Worm (Caenorhabditis elegans) whole organism, late embryonic: ENCODE results near the gene end-1.

ENCODE experiments used
- C08G9.2 ChIP-seq: sonication (generic microtip); optimal IDR thresholded peaks from 2 replicates; lab custom pipeline; 2016; ENCODE audit warnings: mild to moderate bottlenecking, missing genetic modification characterization, moderate library complexity, missing compliant biosample characterization
- K09A11.1 ChIP-seq: sonication (generic microtip); optimal IDR thresholded peaks from 2 replicates; lab custom pipeline; 2017; ENCODE audit warnings: antibody characterized with exemption, mild to moderate bottlenecking, missing genetic modification characterization, missing compliant biosample characterization; ENCODE audit not compliant: insufficient read depth
- ahr-1 ChIP-seq: sonication (generic microtip); optimal IDR thresholded peaks from 2 replicates; lab custom pipeline; 2016; ENCODE audit warnings: missing genetic modification characterization, missing compliant biosample characterization
- ceh-14 ChIP-seq: sonication (generic microtip); optimal IDR thresholded peaks from 2 replicates; lab custom pipeline; 2016; ENCODE audit warnings: missing genotype, missing genetic modification characterization, missing compliant biosample characterization
- ceh-18 ChIP-seq: sonication (generic microtip); optimal IDR thresholded peaks from 2 replicates; lab custom pipeline; 2016; ENCODE audit warnings: missing genetic modification characterization, missing compliant biosample characterization
- ceh-19 ChIP-seq: fragments of 200-800 bp; sonication (Bioruptor generic); optimal IDR thresholded peaks from 2 replicates; lab custom pipeline; 2018; ENCODE audit warnings: mild to moderate bottlenecking, missing genetic modification characterization, missing compliant biosample characterization
- ceh-22 ChIP-seq: sonication (generic microtip); optimal IDR thresholded peaks from 2 replicates; lab custom pipeline; 2017; ENCODE audit warnings: missing biosample characterization, missing genetic modification characterization
- ceh-24 ChIP-seq: sonication (generic microtip); optimal IDR thresholded peaks from 2 replicates; lab custom pipeline; 2016; ENCODE audit warnings: mild to moderate bottlenecking, missing genetic modification characterization, missing compliant biosample characterization
- ceh-34 ChIP-seq: sonication (generic microtip); optimal IDR thresholded peaks from 2 replicates; lab custom pipeline; 2016; ENCODE audit warnings: mild to moderate bottlenecking, missing genetic modification characterization, missing compliant biosample characterization
- ceh-45 ChIP-seq: fragments of 200-800 bp; sonication (Bioruptor generic); IDR thresholded peaks from 2 replicates; pipeline ENCODE4 v1.3.6; 2022; ENCODE audit warnings: missing genetic modification reagents, missing genetic modification characterization, missing compliant biosample characterization
- ceh-9 ChIP-seq: sonication (generic microtip); optimal IDR thresholded peaks from 2 replicates; lab custom pipeline; 2016; ENCODE audit warnings: mild to moderate bottlenecking, missing genetic modification characterization, inconsistent platforms, missing compliant biosample characterization
- dmd-4 ChIP-seq: sonication (generic microtip); optimal IDR thresholded peaks from 2 replicates; lab custom pipeline; 2016; ENCODE audit warnings: borderline replicate concordance, missing genetic modification characterization, missing compliant biosample characterization
- ets-4 ChIP-seq: sonication (generic microtip); optimal IDR thresholded peaks from 2 replicates; lab custom pipeline; 2016; ENCODE audit warnings: missing genetic modification characterization, missing compliant biosample characterization
- eyg-1 ChIP-seq: sonication (generic microtip); optimal IDR thresholded peaks from 2 replicates; lab custom pipeline; 2016; ENCODE audit warnings: missing genotype, missing genetic modification characterization, missing compliant biosample characterization
- fax-1 ChIP-seq: sonication (generic microtip); optimal IDR thresholded peaks from 2 replicates; lab custom pipeline; 2016; ENCODE audit warnings: missing genotype, missing genetic modification characterization, missing compliant biosample characterization
- fkh-10 ChIP-seq: fragments of 150-350 bp; optimal IDR thresholded peaks from 2 replicates; lab custom pipeline; 2014; ENCODE audit warnings: missing biosample characterization, missing genetic modification reagents, missing genetic modification characterization
- fkh-6 ChIP-seq: sonication (generic microtip); optimal IDR thresholded peaks from 2 replicates; lab custom pipeline; 2016; ENCODE audit warnings: missing genetic modification characterization, missing compliant biosample characterization
- hlh-13 ChIP-seq: fragments of 200-800 bp; sonication (Bioruptor generic); optimal IDR thresholded peaks from 2 replicates; lab custom pipeline; 2018; ENCODE audit warnings: mild to moderate bottlenecking, missing genetic modification characterization, missing compliant biosample characterization
- hlh-15 ChIP-seq: sonication (generic microtip); optimal IDR thresholded peaks from 2 replicates; lab custom pipeline; 2016; ENCODE audit warnings: missing genetic modification characterization, missing compliant biosample characterization
- hlh-30 ChIP-seq: sonication (generic microtip); optimal IDR thresholded peaks from 2 replicates; lab custom pipeline; 2017; ENCODE audit warnings: antibody characterized with exemption, missing genetic modification characterization, missing compliant biosample characterization; ENCODE audit not compliant: insufficient read depth
- hlh-8 ChIP-seq: sonication (generic microtip); optimal IDR thresholded peaks from 2 replicates; lab custom pipeline; 2016; ENCODE audit warnings: missing genotype, missing genetic modification characterization, missing compliant biosample characterization
- lim-6 ChIP-seq: sonication (generic microtip); optimal IDR thresholded peaks from 2 replicates; lab custom pipeline; 2016; ENCODE audit warnings: missing genetic modification characterization, missing compliant biosample characterization
- lin-11 ChIP-seq: fragments of 200-800 bp; sonication (Bioruptor generic); optimal IDR thresholded peaks from 2 replicates; lab custom pipeline; 2018; ENCODE audit warnings: mild to moderate bottlenecking, missing genetic modification characterization, missing compliant biosample characterization
- madf-2 ChIP-seq: sonication (generic microtip); optimal IDR thresholded peaks from 2 replicates; lab custom pipeline; 2017; ENCODE audit warnings: missing genetic modification characterization, missing compliant biosample characterization
- mec-3 ChIP-seq: sonication (generic microtip); optimal IDR thresholded peaks from 2 replicates; lab custom pipeline; 2016; ENCODE audit warnings: borderline replicate concordance, missing genetic modification characterization, missing compliant biosample characterization
- nfya-1 ChIP-seq: sonication (generic microtip); optimal IDR thresholded peaks from 2 replicates; lab custom pipeline; 2017; ENCODE audit warnings: missing genetic modification characterization, mild to moderate bottlenecking, missing compliant biosample characterization, antibody characterized with exemption, moderate library complexity
- nhr-11 ChIP-seq: fragments of 150-350 bp; optimal IDR thresholded peaks from 2 replicates; lab custom pipeline; 2014; ENCODE audit warnings: missing biosample characterization, missing genetic modification characterization
- nhr-232 ChIP-seq: sonication (generic microtip); optimal IDR thresholded peaks from 2 replicates; lab custom pipeline; 2016; ENCODE audit warnings: missing genetic modification characterization, missing compliant biosample characterization
- npax-4 ChIP-seq: sonication (generic microtip); optimal IDR thresholded peaks from 2 replicates; lab custom pipeline; 2016; ENCODE audit warnings: missing genetic modification characterization, missing compliant biosample characterization
- odd-2 ChIP-seq: sonication (generic microtip); optimal IDR thresholded peaks from 2 replicates; lab custom pipeline; 2017; ENCODE audit warnings: antibody characterized with exemption, mild to moderate bottlenecking, missing genetic modification characterization, missing compliant biosample characterization
- pag-3 ChIP-seq: sonication (generic microtip); optimal IDR thresholded peaks from 2 replicates; lab custom pipeline; 2016; ENCODE audit warnings: missing compliant biosample characterization, missing genetic modification characterization, borderline replicate concordance
- pat-9 ChIP-seq: fragments of 200-800 bp; sonication (Bioruptor generic); optimal IDR thresholded peaks from 2 replicates; lab custom pipeline; 2018; ENCODE audit warnings: mild to moderate bottlenecking, missing genetic modification characterization, moderate library complexity, missing compliant biosample characterization
- pax-1 ChIP-seq: fragments of 150-350 bp; optimal IDR thresholded peaks from 2 replicates; lab custom pipeline; 2014; ENCODE audit warnings: missing biosample characterization, missing genetic modification characterization
- pha-4 ChIP-seq: fragments of 150-350 bp; optimal IDR thresholded peaks from 2 replicates; lab custom pipeline; 2018; ENCODE audit warnings: missing biosample characterization, missing genetic modification reagents, missing genetic modification characterization
- pros-1 ChIP-seq: fragments of 150-350 bp; optimal IDR thresholded peaks from 2 replicates; lab custom pipeline; 2014; ENCODE audit warnings: missing biosample characterization, missing genetic modification reagents, missing genetic modification characterization
- rnt-1 ChIP-seq: sonication (generic microtip); optimal IDR thresholded peaks from 2 replicates; lab custom pipeline; 2016; ENCODE audit warnings: missing genetic modification characterization, missing compliant biosample characterization
- sdc-2 ChIP-seq: sonication (generic microtip); optimal IDR thresholded peaks from 2 replicates; lab custom pipeline; 2016; ENCODE audit warnings: missing genotype, missing genetic modification characterization, missing compliant biosample characterization
- tbx-2 ChIP-seq: sonication (generic microtip); optimal IDR thresholded peaks from 2 replicates; lab custom pipeline; 2016; ENCODE audit warnings: missing genetic modification characterization, missing compliant biosample characterization
- tbx-7 ChIP-seq: sonication (generic microtip); optimal IDR thresholded peaks from 2 replicates; lab custom pipeline; 2016; ENCODE audit warnings: missing genotype, missing genetic modification characterization, missing compliant biosample characterization
- unc-3 ChIP-seq, 2 experiments: fragments of 200-800 bp in 1 of 2; sonication (Bioruptor generic) in 1 of 2; sonication (generic microtip) in 1 of 2; conservative IDR thresholded peaks in 1 of 2; optimal IDR thresholded peaks in 1 of 2; 2 replicates each; pipeline versions ENCODE4 v1.3.6 to Lab custom; 2016 to 2022; ENCODE audit warnings: missing compliant biosample characterization in 2 of 2, missing genetic modification characterization in 2 of 2, missing genetic modification reagents in 1 of 2
- unc-42 ChIP-seq: sonication (generic microtip); optimal IDR thresholded peaks from 2 replicates; lab custom pipeline; 2016; ENCODE audit warnings: missing genotype, missing genetic modification characterization, missing compliant biosample characterization
- unc-86 ChIP-seq: sonication (generic microtip); optimal IDR thresholded peaks from 2 replicates; lab custom pipeline; 2016; ENCODE audit warnings: missing genetic modification characterization, missing compliant biosample characterization
- zip-5 ChIP-seq: sonication (generic microtip); optimal IDR thresholded peaks from 2 replicates; lab custom pipeline; 2016; ENCODE audit warnings: missing genetic modification characterization, missing compliant biosample characterization
- ztf-16 ChIP-seq: sonication (generic microtip); optimal IDR thresholded peaks from 2 replicates; lab custom pipeline; 2017; ENCODE audit warnings: missing genetic modification characterization, missing compliant biosample characterization

Gene end-1

DNA sequence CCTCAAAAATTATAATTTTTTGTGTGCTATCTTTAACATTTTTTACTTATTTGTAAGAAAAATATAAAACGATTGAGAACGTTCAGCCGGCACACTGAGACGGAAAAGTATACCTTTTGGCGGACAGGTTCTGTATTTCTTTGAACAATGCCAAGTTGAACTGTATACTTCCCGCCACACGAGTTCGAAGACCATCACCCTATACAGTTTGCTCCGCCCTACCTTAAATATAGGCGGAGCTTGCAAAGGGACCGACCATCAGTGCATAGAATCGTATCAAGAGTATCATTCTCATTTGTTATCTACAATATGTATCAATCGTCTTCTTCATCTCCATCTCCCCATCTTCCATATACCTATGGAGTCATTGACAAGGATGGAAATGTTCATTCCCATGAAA lies at the start of gene end-1:
Gene end-1, plus strand, starts transcription at position 301 of the 400 bp plus-strand sequence.
- TF ChIP-seq ztf-16 (tag; lab: Kevin White, UChicago) (no peak), unc-86 (tag; lab: Kevin White, UChicago) (no peak), fkh-10 (GFP tag; lab: Kevin White, UChicago) (no peak), fkh-6 (no peak), sdc-2 (tag; lab: Kevin White, UChicago) (no peak), nhr-232 (tag; lab: Kevin White, UChicago) (no peak), tbx-7 (tag; lab: Kevin White, UChicago) (no peak), nfya-1 (no peak), zip-5 (tag; lab: Kevin White, UChicago) (no peak), fax-1 (tag; lab: Kevin White, UChicago) (no peak), pat-9 (no peak), lin-11 (tag; lab: Kevin White, UChicago) (no peak), ceh-18 (no peak), unc-42 (no peak), ahr-1 (tag; lab: Kevin White, UChicago) (no peak), ceh-34 (no peak), npax-4 (tag; lab: Kevin White, UChicago) (no peak), dmd-4 (no peak), ets-4 (tag; lab: Kevin White, UChicago) (no peak), ceh-22 (tag; lab: Kevin White, UChicago) (no peak)

DNA sequence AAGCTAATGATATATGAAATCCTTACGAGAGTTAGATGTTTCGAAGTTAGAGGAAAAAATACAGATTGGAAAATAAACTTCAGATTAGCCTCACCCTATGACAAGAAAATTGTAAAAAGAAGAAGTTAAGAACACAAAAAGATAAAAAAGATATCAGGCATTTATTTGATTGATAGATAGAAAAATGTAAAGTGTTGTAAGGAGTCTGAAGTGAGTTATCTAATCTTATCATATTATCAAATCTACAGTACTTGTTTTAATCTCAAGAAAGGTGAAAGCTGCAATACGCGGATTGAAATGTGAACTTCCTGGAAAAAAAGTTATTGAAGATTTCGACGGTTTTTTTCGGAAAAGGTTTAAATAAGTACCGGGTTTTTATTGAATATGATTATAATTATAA lies 49.5 kb upstream of the end-1 start:
- TF ChIP-seq lim-6 (no peak), ceh-24 (tag; lab: Kevin White, UChicago) (no peak), pag-3 (tag; lab: Kevin White, UChicago) (no peak), eyg-1 (no peak), ceh-9 (tag; lab: Kevin White, UChicago) (no peak), pha-4 (tag; lab: Kevin White, UChicago) (no peak), ceh-45 (GFP tag; lab: Robert Waterston, UW) (no peak), fax-1 (tag; lab: Kevin White, UChicago) (no peak)

DNA sequence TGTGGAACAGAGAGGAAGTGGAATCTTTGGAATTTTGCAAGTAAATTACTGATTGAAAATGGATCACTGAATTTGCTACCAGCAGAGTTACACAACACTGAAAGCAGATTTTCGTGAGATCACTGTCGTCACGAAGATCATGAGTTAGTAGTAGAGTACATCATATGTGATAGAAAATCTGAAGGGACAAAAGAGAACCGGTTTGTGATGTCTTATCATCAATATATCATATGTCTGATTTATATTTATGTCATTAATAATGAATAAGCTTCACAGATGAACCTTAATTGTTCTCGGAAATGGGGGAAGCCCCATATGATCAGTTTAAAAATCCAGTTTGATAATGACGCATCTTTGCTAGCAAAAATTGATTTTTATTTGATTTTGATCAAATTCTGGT lies 48.9 kb upstream of the end-1 start:
- TF ChIP-seq madf-2 (tag; lab: Kevin White, UChicago) = no peak
- TF ChIP-seq ahr-1 (tag; lab: Kevin White, UChicago) = no peak
- TF ChIP-seq tbx-7 (tag; lab: Kevin White, UChicago) = no peak
- TF ChIP-seq hlh-15 = no peak
- TF ChIP-seq hlh-13 (GFP tag; lab: Kevin White, UChicago) = no peak
- no peak for TF ChIP-seq zip-5 (tag; lab: Kevin White, UChicago)
- TF ChIP-seq fkh-6 = no peak
- no peak for TF ChIP-seq ceh-19 (GFP tag; lab: Kevin White, UChicago)
- TF ChIP-seq lim-6 = no peak
- no peak for TF ChIP-seq C08G9.2 (tag; lab: Kevin White, UChicago)
- no peak for TF ChIP-seq ceh-24 (tag; lab: Kevin White, UChicago)
- TF ChIP-seq unc-3 (GFP tag; conservative IDR thresholded peaks at IDR 0.05; lab: Robert Waterston, UW) = no peak
- TF ChIP-seq unc-3 (tag; optimal IDR thresholded peaks at IDR 0.05; lab: Kevin White, UChicago) = no peak
- no peak for TF ChIP-seq mec-3 (tag; lab: Kevin White, UChicago)
- no peak for TF ChIP-seq ets-4 (tag; lab: Kevin White, UChicago)
- TF ChIP-seq ceh-18 = no peak
- no peak for TF ChIP-seq tbx-2

DNA sequence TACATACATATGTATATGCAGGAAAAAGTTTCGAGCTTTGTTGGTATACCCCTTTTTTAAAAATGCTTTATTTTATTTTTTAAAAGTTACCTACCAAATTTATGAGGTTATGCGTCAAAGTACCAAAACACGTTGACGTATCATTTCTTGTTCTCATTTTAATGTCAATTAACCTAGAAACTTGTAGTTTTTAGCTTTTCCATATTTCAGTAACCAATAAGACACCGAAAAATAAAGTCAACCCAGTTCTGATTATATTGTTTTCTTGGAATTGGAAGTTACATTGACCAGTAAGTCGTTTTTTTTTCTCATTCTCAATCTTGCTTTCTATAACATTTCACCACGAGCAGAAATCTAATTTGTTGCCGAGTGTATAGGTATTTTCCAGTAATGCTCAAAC lies 48.1 kb upstream of the end-1 start, which contains the start of gene srw-145:
Gene srw-145, plus strand, starts transcription at position 301 of the 400 bp plus-strand sequence.
- TF ChIP-seq fkh-6 (no peak), ceh-14 (tag; lab: Kevin White, UChicago) (no peak), ceh-9 (tag; lab: Kevin White, UChicago) (no peak), pax-1 (no peak), pros-1 (no peak), hlh-8 (tag; lab: Kevin White, UChicago) (no peak), nhr-11 (tag; lab: Kevin White, UChicago) (no peak), pat-9 (no peak), odd-2 (no peak), K09A11.1 (no peak), rnt-1 (tag; lab: Kevin White, UChicago) (no peak), hlh-30 (tag; lab: Kevin White, UChicago) (no peak), ets-4 (tag; lab: Kevin White, UChicago) (no peak), ceh-24 (tag; lab: Kevin White, UChicago) (no peak), ceh-19 (GFP tag; lab: Kevin White, UChicago) (no peak), tbx-2 (no peak)
